Worm (Caenorhabditis elegans): Measurements from ENCODE around the gene ZK470.4.

- TF ChIP-seq pqm-1 (tag; optimal IDR thresholded peaks at IDR 0.05): no peak
- no peak for TF ChIP-seq egl-43 (GFP tag; IDR thresholded peaks at IDR 0.05)
- no peak for TF ChIP-seq unc-62 (GFP tag; optimal IDR thresholded peaks at IDR 0.05 in 1 of 2)
- no peak for TF ChIP-seq unc-62 (tag; optimal IDR thresholded peaks at IDR 0.05)
- TF ChIP-seq Y105C5A.15 (GFP tag; IDR thresholded peaks at IDR 0.05): no peak
- no peak for TF ChIP-seq egl-27 (tag; optimal IDR thresholded peaks at IDR 0.05)
- TF ChIP-seq mdl-1 (tag; optimal IDR thresholded peaks at IDR 0.05): no peak
- no peak for TF ChIP-seq ama-1 (optimal IDR thresholded peaks at IDR 0.05)
- no peak for TF ChIP-seq nhr-42 (GFP tag; IDR thresholded peaks at IDR 0.05)
- no peak for TF ChIP-seq aly-2 (tag; optimal IDR thresholded peaks at IDR 0.05)
- TF ChIP-seq madf-5 (GFP tag; IDR thresholded peaks at IDR 0.05): no peak
- no peak for TF ChIP-seq ceh-28 (tag; optimal IDR thresholded peaks at IDR 0.05)
- TF ChIP-seq F10B5.3 (tag; optimal IDR thresholded peaks at IDR 0.05): no peak
- TF ChIP-seq dve-1 (tag; optimal IDR thresholded peaks at IDR 0.05; ENCODE audit: insufficient read depth): no peak
- no peak for TF ChIP-seq unc-130 (GFP tag; optimal IDR thresholded peaks at IDR 0.05)
Measured at ce11 chrX:4101213-4101612, 38.4 kb downstream of the ZK470.4 start.
